Worm (Caenorhabditis elegans) whole organism, L4 larva: ENCODE data around the gene nyn-3.

Experiments used
- F10B5.3 ChIP-seq: sonication (generic microtip); optimal IDR thresholded peaks from 2 replicates; lab custom pipeline; 2016; ENCODE audit warnings: mild to moderate bottlenecking, missing genetic modification characterization, missing compliant biosample characterization
- F49E8.2 ChIP-seq: sonication (generic microtip); optimal IDR thresholded peaks from 2 replicates; lab custom pipeline; 2016; ENCODE audit warnings: missing compliant biosample characterization, mild to moderate bottlenecking, missing genetic modification characterization, borderline replicate concordance
- R02D3.7 ChIP-seq: fragments of 150-350 bp; sonication (generic microtip); optimal IDR thresholded peaks from 3 replicates; lab custom pipeline; 2014; ENCODE audit warnings: missing biosample characterization, missing genetic modification characterization
- T20F7.1 ChIP-seq: fragments of 200-800 bp; sonication (Bioruptor generic); optimal IDR thresholded peaks from 2 replicates; lab custom pipeline; 2018; ENCODE audit warnings: mild to moderate bottlenecking, missing genetic modification characterization, missing compliant biosample characterization
- T26A8.4 ChIP-seq: fragments of 200-800 bp; sonication (Bioruptor generic); IDR thresholded peaks from 2 replicates; pipeline ENCODE4 v1.3.6; 2022; ENCODE audit warnings: missing genetic modification characterization, missing compliant biosample characterization
- ZK337.2 ChIP-seq: fragments of 200-800 bp; sonication (Bioruptor generic); IDR thresholded peaks from 2 replicates; pipeline ENCODE4 v1.3.6; 2022; ENCODE audit warnings: missing genetic modification reagents, missing genetic modification characterization, missing compliant biosample characterization
- attf-4 ChIP-seq: sonication (generic microtip); optimal IDR thresholded peaks from 3 replicates; lab custom pipeline; 2017; ENCODE audit warnings: missing biosample characterization, missing genetic modification characterization
- ceh-44 ChIP-seq: fragments of 200-800 bp; sonication (Bioruptor generic); IDR thresholded peaks from 2 replicates; pipeline ENCODE4 v1.3.6; 2022; ENCODE audit warnings: missing genetic modification reagents, missing genetic modification characterization, missing compliant biosample characterization
- cey-2 ChIP-seq: sonication (generic microtip); optimal IDR thresholded peaks from 3 replicates; lab custom pipeline; 2017; ENCODE audit warnings: missing genetic modification characterization, mild to moderate bottlenecking, missing compliant biosample characterization, antibody characterized with exemption, borderline replicate concordance; ENCODE audit not compliant: insufficient read depth
- daf-16 ChIP-seq, 3 experiments: sonication (generic microtip); optimal IDR thresholded peaks; 2 replicates each; lab custom pipeline; 2016 to 2017; ENCODE audit warnings: missing genetic modification characterization in 3 of 3, missing genetic modification reagents in 3 of 3, mild to moderate bottlenecking in 2 of 3, missing compliant biosample characterization in 2 of 3, missing biosample characterization in 1 of 3, moderate library complexity in 1 of 3
- dmd-6 ChIP-seq: fragments of 200-800 bp; sonication (Bioruptor generic); IDR thresholded peaks from 2 replicates; pipeline ENCODE4 v1.3.6; 2022; ENCODE audit warnings: missing genetic modification reagents, missing genetic modification characterization, missing compliant biosample characterization
- fos-1 ChIP-seq: fragments of 150-350 bp; optimal IDR thresholded peaks from 2 replicates; lab custom pipeline; 2014; ENCODE audit warnings: missing biosample characterization, missing genetic modification characterization
- hlh-30 ChIP-seq: sonication (generic microtip); optimal IDR thresholded peaks from 2 replicates; lab custom pipeline; 2017; ENCODE audit warnings: antibody characterized with exemption, mild to moderate bottlenecking, missing genetic modification characterization, missing compliant biosample characterization; ENCODE audit not compliant: insufficient read depth
- lin-38 ChIP-seq: fragments of 200-800 bp; sonication (Bioruptor generic); IDR thresholded peaks from 2 replicates; pipeline ENCODE4 v1.3.6; 2022; ENCODE audit warnings: missing genetic modification reagents, missing genetic modification characterization, missing compliant biosample characterization
- lin-39 ChIP-seq: fragments of 150-350 bp; optimal IDR thresholded peaks from 2 replicates; lab custom pipeline; 2014; ENCODE audit warnings: missing biosample characterization, missing genetic modification reagents, missing genetic modification characterization
- lsy-2 ChIP-seq, 2 experiments: fragments of 150-350 bp in 1 of 2; sonication (generic microtip) in 1 of 2; optimal IDR thresholded peaks; 2 replicates each; lab custom pipeline; 2014 to 2017; ENCODE audit warnings: missing biosample characterization in 2 of 2, missing genetic modification characterization in 2 of 2
- mdl-1 ChIP-seq, 2 experiments: fragments of 150-350 bp in 1 of 2; sonication (generic microtip) in 1 of 2; optimal IDR thresholded peaks; 2 replicates each; lab custom pipeline; 2014 to 2017; ENCODE audit warnings: missing biosample characterization in 2 of 2, missing genetic modification characterization in 2 of 2
- mdt-29 ChIP-seq: fragments of 200-800 bp; sonication (Bioruptor generic); IDR thresholded peaks from 2 replicates; pipeline ENCODE4 v1.3.6; 2022; ENCODE audit warnings: missing genetic modification reagents, missing genetic modification characterization, missing compliant biosample characterization
- mep-1 ChIP-seq: fragments of 150-350 bp; sonication (generic microtip); optimal IDR thresholded peaks from 3 replicates; lab custom pipeline; 2014; ENCODE audit warnings: missing biosample characterization, missing genetic modification characterization
- mes-2 ChIP-seq: sonication (generic microtip); optimal IDR thresholded peaks from 2 replicates; lab custom pipeline; 2016; ENCODE audit warnings: missing genotype, mild to moderate bottlenecking, missing genetic modification characterization, missing compliant biosample characterization; ENCODE audit not compliant: poor library complexity, severe bottlenecking
- mxl-2 ChIP-seq: fragments of 200-800 bp; sonication (Bioruptor generic); conservative IDR thresholded peaks from 2 replicates; pipeline ENCODE4 v1.3.6; 2022; ENCODE audit warnings: missing genetic modification reagents, missing genetic modification characterization, missing compliant biosample characterization
- nhr-102 ChIP-seq: sonication (generic microtip); optimal IDR thresholded peaks from 2 replicates; lab custom pipeline; 2016; ENCODE audit warnings: mild to moderate bottlenecking, missing genetic modification characterization, moderate library complexity, missing compliant biosample characterization
- nhr-11 ChIP-seq: fragments of 150-350 bp; optimal IDR thresholded peaks from 2 replicates; lab custom pipeline; 2014; ENCODE audit warnings: missing biosample characterization, missing genetic modification characterization
- nhr-111 ChIP-seq: fragments of 200-800 bp; sonication (Bioruptor generic); optimal IDR thresholded peaks from 2 replicates; lab custom pipeline; 2018; ENCODE audit warnings: mild to moderate bottlenecking, missing genetic modification characterization, missing compliant biosample characterization
- nhr-28 ChIP-seq: fragments of 150-350 bp; optimal IDR thresholded peaks from 2 replicates; lab custom pipeline; 2014; ENCODE audit warnings: missing biosample characterization, missing genetic modification characterization
- nhr-42 ChIP-seq: fragments of 200-800 bp; sonication (Bioruptor generic); IDR thresholded peaks from 2 replicates; pipeline ENCODE4 v1.3.6; 2022; ENCODE audit warnings: missing genetic modification characterization, missing compliant biosample characterization
- nhr-76 ChIP-seq: fragments of 150-350 bp; optimal IDR thresholded peaks from 2 replicates; lab custom pipeline; 2014; ENCODE audit warnings: missing biosample characterization, missing genetic modification characterization
- nhr-77 ChIP-seq: fragments of 150-350 bp; optimal IDR thresholded peaks from 2 replicates; lab custom pipeline; 2014; ENCODE audit warnings: missing biosample characterization, missing genetic modification characterization
- pha-4 ChIP-seq, 2 experiments: fragments of 150-350 bp in 1 of 2; fragments of 200-800 bp in 1 of 2; sonication (Bioruptor generic) in 1 of 2; IDR thresholded peaks in 1 of 2; optimal IDR thresholded peaks in 1 of 2; 2 replicates each; pipeline versions ENCODE4 v1.3.6 to Lab custom; 2014 to 2022; ENCODE audit warnings: missing genetic modification characterization in 2 of 2, missing genetic modification reagents in 2 of 2, missing biosample characterization in 1 of 2, missing compliant biosample characterization in 1 of 2
- php-3 ChIP-seq: fragments of 200-800 bp; sonication (Bioruptor generic); IDR thresholded peaks from 2 replicates; pipeline ENCODE4 v1.3.6; 2022; ENCODE audit warnings: missing genetic modification reagents, missing genetic modification characterization, missing compliant biosample characterization
- pqm-1 ChIP-seq: sonication (generic microtip); optimal IDR thresholded peaks from 2 replicates; lab custom pipeline; 2017; ENCODE audit warnings: missing biosample characterization, missing genetic modification characterization
- set-16 ChIP-seq: fragments of 200-800 bp; sonication (Bioruptor generic); IDR thresholded peaks from 2 replicates; pipeline ENCODE4 v1.3.6; 2022; ENCODE audit warnings: missing genetic modification reagents, missing genetic modification characterization, missing compliant biosample characterization
- snpc-1.2 ChIP-seq: fragments of 200-800 bp; sonication (Bioruptor generic); IDR thresholded peaks from 2 replicates; pipeline ENCODE4 v1.3.6; 2022; ENCODE audit warnings: missing genetic modification reagents, missing genetic modification characterization, missing compliant biosample characterization
- unc-130 ChIP-seq: sonication (generic microtip); optimal IDR thresholded peaks from 2 replicates; lab custom pipeline; 2016; ENCODE audit warnings: missing genetic modification reagents, missing genetic modification characterization, missing compliant biosample characterization
- unc-39 ChIP-seq: sonication (generic microtip); optimal IDR thresholded peaks from 2 replicates; lab custom pipeline; 2017; ENCODE audit warnings: missing biosample characterization, missing genetic modification characterization
- unc-62 ChIP-seq, 3 experiments: fragments of 150-350 bp in 1 of 3; sonication (generic microtip); optimal IDR thresholded peaks in 2 of 3; peaks in 1 of 3; 1 replicate in 1 of 3; 2 replicates in 2 of 3; lab custom pipeline; 2014 to 2017; ENCODE audit warnings: missing biosample characterization in 3 of 3, missing genetic modification characterization in 3 of 3, missing genetic modification reagents in 3 of 3, missing genotype in 1 of 3
- zfp-3 ChIP-seq: fragments of 200-800 bp; sonication (Bioruptor generic); conservative IDR thresholded peaks from 2 replicates; pipeline ENCODE4 v1.3.6; 2022; ENCODE audit warnings: missing genetic modification reagents, missing genetic modification characterization, missing compliant biosample characterization
- zip-11 ChIP-seq: fragments of 200-800 bp; sonication (Bioruptor generic); IDR thresholded peaks from 2 replicates; pipeline ENCODE4 v1.3.6; 2022; ENCODE audit warnings: missing genetic modification characterization, missing compliant biosample characterization
- zip-2 ChIP-seq: fragments of 150-350 bp; optimal IDR thresholded peaks from 2 replicates; lab custom pipeline; 2014; ENCODE audit warnings: missing biosample characterization, missing genetic modification characterization
- ztf-11 ChIP-seq: fragments of 150-350 bp; optimal IDR thresholded peaks from 2 replicates; lab custom pipeline; 2014; ENCODE audit warnings: missing biosample characterization, missing genetic modification characterization
- ztf-7 ChIP-seq: fragments of 150-350 bp; optimal IDR thresholded peaks from 2 replicates; lab custom pipeline; 2014; ENCODE audit warnings: missing biosample characterization, missing genetic modification characterization

The nyn-3 gene

ce11 chrII:6260684-6261083 is 31.7 kb downstream of the nyn-3 start, which contains the start of gene nmgp-1 (continued):
- TF ChIP-seq F49E8.2 (tag; lab: Kevin White, UChicago) (no peak), ztf-7 (tag; lab: Kevin White, UChicago) (no peak), set-16 (no peak), F10B5.3 (tag; lab: Kevin White, UChicago) (no peak), nhr-111 (GFP tag; lab: Kevin White, UChicago) (no peak), unc-130 (GFP tag; lab: Kevin White, UChicago) (no peak), nhr-28 (tag; lab: Kevin White, UChicago) (no peak), nhr-42 (GFP tag; lab: Robert Waterston, UW) (no peak)
- TF ChIP-seq, all 104 proteins: peak for 7

- TF ChIP-seq nhr-77 (tag; lab: Kevin White, UChicago) (peak; percentile 9), lin-39 (no peak), daf-16 (GFP tag; optimal IDR thresholded peaks at IDR 0.05; lab: Kevin White, UChicago) (no peak), daf-16 (tag; optimal IDR thresholded peaks at IDR 0.05; lab: Kevin White, UChicago) (peak; percentile 90), pqm-1 (peak; percentile 76), nhr-28 (tag; lab: Kevin White, UChicago) (peak; percentile 92)
These were observed 32.6 kb downstream of the nyn-3 start, which contains the start of gene F13H8.11 for ce11 chrII:6259867-6260266. Gene F13H8.11, minus strand, starts transcription at chrII:6260021.

DNA sequence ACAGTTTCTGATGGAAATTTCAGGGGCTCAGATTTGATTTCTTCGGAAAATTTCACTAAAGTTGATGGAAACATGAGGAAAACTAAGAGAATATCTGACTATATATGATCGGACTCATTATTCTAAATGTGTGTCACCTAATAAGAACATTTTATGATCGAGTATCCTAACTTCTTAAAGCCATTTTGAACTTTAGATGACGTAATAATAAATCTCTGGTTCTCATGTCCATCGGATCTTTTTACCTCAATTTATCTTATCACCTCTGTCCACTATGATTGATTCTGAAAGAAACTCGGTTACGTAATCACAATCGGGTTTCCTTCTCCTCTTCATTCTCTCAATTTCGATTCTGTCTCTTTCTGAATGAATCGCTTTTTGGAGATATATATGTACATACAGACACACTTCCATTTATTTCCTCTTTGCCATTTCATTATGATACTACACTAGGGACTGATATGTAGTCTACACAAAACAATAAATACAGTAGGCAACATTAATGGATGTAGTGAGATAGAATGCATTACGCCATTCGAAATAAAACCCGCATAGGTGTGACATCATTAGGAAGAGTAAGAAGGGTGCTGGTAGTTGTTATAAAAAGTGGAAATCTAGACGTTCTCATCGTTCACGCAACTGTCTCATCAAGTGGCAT is 35.1 kb downstream of the nyn-3 start:
- TF ChIP-seq nhr-42 (GFP tag; lab: Robert Waterston, UW) (no peak), ztf-11 (tag; lab: Kevin White, UChicago) (no peak), hlh-30 (tag; lab: Kevin White, UChicago) (no peak), nhr-28 (tag; lab: Kevin White, UChicago) (peak; percentile 97)

- TF ChIP-seq nhr-77 (tag; lab: Kevin White, UChicago) (no peak), lsy-2 (tag; optimal IDR thresholded peaks at IDR 0.05; lab: Kevin White, UChicago) (no peak), attf-4 (no peak), T20F7.1 (GFP tag; lab: Kevin White, UChicago) (no peak), dmd-6 (no peak), mdl-1 (tag; optimal IDR thresholded peaks at IDR 0.05; lab: Kevin White, UChicago) (no peak), ZK337.2 (no peak), unc-39 (tag; lab: Kevin White, UChicago) (no peak), zip-2 (no peak), R02D3.7 (tag; lab: Kevin White, UChicago) (no peak), mes-2 (tag; lab: Kevin White, UChicago) (no peak), zip-11 (GFP tag; lab: Robert Waterston, UW) (no peak), php-3 (no peak), cey-2 (no peak), ceh-44 (GFP tag; lab: Robert Waterston, UW) (no peak)
- TF ChIP-seq, all 104 proteins: peak for 0
These were observed 36.4 kb downstream of the nyn-3 start, which contains the start of gene F13H8.5 for ce11 chrII:6256024-6256423. Gene F13H8.5, minus strand, starts transcription at chrII:6256124.

DNA sequence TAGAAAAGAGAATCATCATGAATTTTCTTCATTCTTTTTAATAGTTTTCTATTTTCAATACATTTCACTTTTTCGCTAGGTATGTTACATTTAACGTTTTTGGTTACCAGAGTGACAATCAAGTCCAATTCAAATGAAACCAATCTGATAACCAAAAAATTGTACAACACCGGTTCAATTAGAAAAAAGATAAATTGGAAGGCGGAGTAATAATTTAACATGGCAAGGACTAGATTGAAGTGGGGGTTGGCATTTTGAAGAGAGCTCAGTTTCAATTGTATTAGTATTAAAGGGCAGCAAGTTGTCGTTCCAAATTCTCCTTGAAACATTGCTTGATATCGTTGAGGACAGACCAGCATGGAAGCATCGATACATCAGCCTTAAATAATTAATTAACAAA is 39.7 kb downstream of the nyn-3 start:
- TF ChIP-seq lin-38 (GFP tag; lab: Robert Waterston, UW) (peak; percentile 50; the same call in 1 of the 2 replicates), T26A8.4 (peak; percentile 23; the same call in 1 of the 2 replicates), unc-62 (GFP tag; optimal IDR thresholded peaks at IDR 0.05 in 1 of 2; lab: Kevin White, UChicago) (peak in 1 of 2 experiments; percentile 78), unc-62 (tag; optimal IDR thresholded peaks at IDR 0.05; lab: Kevin White, UChicago) (no peak), F49E8.2 (tag; lab: Kevin White, UChicago) (peak; percentile 59), mxl-2 (GFP tag; lab: Robert Waterston, UW) (no peak), mdt-29 (GFP tag; lab: Robert Waterston, UW) (0 out of 2 replicates have a peak, but pooled peaks have one; percentile 25), ceh-44 (GFP tag; lab: Robert Waterston, UW) (no peak), fos-1 (tag; lab: Kevin White, UChicago) (no peak), zfp-3 (GFP tag; lab: Robert Waterston, UW) (peak; percentile 69; the same call in 1 of the 2 replicates), F10B5.3 (tag; lab: Kevin White, UChicago) (no peak), nhr-102 (peak; percentile 20), snpc-1.2 (GFP tag; lab: Robert Waterston, UW) (0 out of 2 replicates have a peak, but pooled peaks have one; percentile 36), nhr-11 (no peak), nhr-76 (tag; lab: Kevin White, UChicago) (no peak), mep-1 (tag; lab: Kevin White, UChicago) (peak; percentile 26), pha-4 (GFP tag; IDR thresholded peaks at IDR 0.05; lab: Robert Waterston, UW) (peak; percentile 19; the same call in 1 of the 2 replicates), pha-4 (tag; optimal IDR thresholded peaks at IDR 0.05; lab: Kevin White, UChicago) (no peak)
